Worm (Caenorhabditis elegans): ENCODE results near the gene fbxb-3.

The fbxb-3 gene

DNA sequence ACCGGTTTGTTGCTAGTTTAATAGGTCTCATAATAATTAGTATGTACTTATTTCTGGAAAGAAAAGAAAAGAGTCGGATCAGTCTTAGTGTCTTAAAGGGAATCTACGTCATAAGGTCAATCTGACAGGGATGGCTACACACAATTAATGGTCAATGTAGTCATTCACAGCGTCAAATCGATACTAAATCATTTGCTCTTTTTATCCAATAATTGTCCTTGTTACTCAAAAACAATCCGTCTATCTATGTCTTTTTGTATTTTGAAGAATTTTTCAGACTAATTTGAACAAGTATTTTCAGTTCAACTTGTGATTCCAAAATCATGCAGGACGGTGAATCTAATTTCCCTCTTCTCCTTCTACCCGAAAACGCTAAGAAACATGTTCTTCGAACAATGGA, at the start of gene fbxb-3:
Gene fbxb-3 (plus strand): TSS at position 301 of the 400 bp plus-strand sequence.
- no peak for TF ChIP-seq elt-1 (tag; optimal IDR thresholded peaks at IDR 0.05)
- TF ChIP-seq lin-15B (tag; optimal IDR thresholded peaks at IDR 0.05), result no peak
- TF ChIP-seq elt-3 (tag; optimal IDR thresholded peaks at IDR 0.05), result no peak
- TF ChIP-seq mdl-1 (tag; optimal IDR thresholded peaks at IDR 0.05), result no peak
- TF ChIP-seq egl-27 (tag; optimal IDR thresholded peaks at IDR 0.05), result no peak
- TF ChIP-seq nhr-11 (tag; optimal IDR thresholded peaks at IDR 0.05), result no peak
- TF ChIP-seq nhr-43 (tag; optimal IDR thresholded peaks at IDR 0.05; ENCODE audit: poor library complexity, severe bottlenecking), result no peak
- TF ChIP-seq sea-2 (GFP tag; optimal IDR thresholded peaks at IDR 0.05), result no peak
- TF ChIP-seq nhr-23 (tag; optimal IDR thresholded peaks at IDR 0.05), result no peak
- no peak for TF ChIP-seq unc-39 (tag; optimal IDR thresholded peaks at IDR 0.05)
- no peak for TF ChIP-seq elt-2 (tag; optimal IDR thresholded peaks at IDR 0.05)
- TF ChIP-seq nhr-77 (tag; optimal IDR thresholded peaks at IDR 0.05), result no peak
- no peak for TF ChIP-seq R02D3.7 (tag; optimal IDR thresholded peaks at IDR 0.05)
- TF ChIP-seq eor-1 (tag; optimal IDR thresholded peaks at IDR 0.05), result no peak
- TF ChIP-seq ama-1 (optimal IDR thresholded peaks at IDR 0.05), result no peak

DNA sequence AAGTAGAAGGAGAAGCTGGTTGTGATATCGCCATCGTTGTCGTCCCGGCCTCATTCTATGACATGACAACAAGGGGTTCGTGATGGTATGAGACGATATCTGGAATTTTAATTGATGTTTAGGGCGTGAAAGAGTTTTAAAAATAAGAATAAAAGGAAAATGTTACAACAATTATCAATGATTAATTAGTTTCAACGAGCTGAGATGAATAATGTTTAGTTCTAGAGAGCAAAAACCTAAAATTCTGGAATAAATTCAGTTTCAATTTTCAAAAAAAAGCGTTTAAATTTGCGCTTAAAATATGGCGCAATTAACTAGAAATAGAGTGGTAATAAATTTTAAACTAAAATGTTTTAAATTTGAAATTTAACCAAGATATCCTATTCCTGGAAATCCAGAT, 46.3 kb upstream of the fbxb-3 start, which contains the start of gene H01G02.3:
Gene H01G02.3 (minus strand): TSS at position 101 of the 400 bp plus-strand sequence.
- TF ChIP-seq lsy-12 (tag; optimal IDR thresholded peaks at IDR 0.05), result no peak
- no peak for TF ChIP-seq ztf-4 (tag; optimal IDR thresholded peaks at IDR 0.05)
- TF ChIP-seq daf-12 (tag; optimal IDR thresholded peaks at IDR 0.05), result no peak
- no peak for TF ChIP-seq fkh-2 (tag; optimal IDR thresholded peaks at IDR 0.05)
- TF ChIP-seq tbx-2 (tag; optimal IDR thresholded peaks at IDR 0.05), result no peak
- TF ChIP-seq pha-4 (tag; optimal IDR thresholded peaks at IDR 0.05), result no peak
- TF ChIP-seq nhr-12 (tag; optimal IDR thresholded peaks at IDR 0.05), result no peak

DNA sequence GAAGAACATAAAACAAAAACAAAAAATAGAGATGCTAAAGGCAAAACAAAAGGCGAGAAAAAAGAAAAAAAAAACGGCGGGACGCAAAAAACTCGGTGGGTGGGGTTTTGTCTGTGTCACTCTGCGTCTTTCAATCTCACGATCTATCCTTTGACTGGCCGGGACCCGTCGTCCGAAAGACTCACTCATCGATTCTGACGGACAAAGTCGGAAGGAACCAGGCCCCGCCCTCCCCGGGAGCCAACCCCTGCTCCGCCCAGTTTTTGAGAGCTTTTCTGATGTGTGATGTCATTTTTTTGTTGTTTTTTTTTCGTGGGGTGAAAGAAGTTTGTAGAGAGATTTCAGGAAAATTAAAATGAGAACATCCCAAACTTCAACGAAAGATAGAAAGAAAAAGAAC, 45.6 kb upstream of the fbxb-3 start:
- TF ChIP-seq ztf-4 (tag; optimal IDR thresholded peaks at IDR 0.05), result no peak
- peak; percentile 67 for TF ChIP-seq lin-39 (tag; optimal IDR thresholded peaks at IDR 0.05)
- TF ChIP-seq nfya-1 (tag; optimal IDR thresholded peaks at IDR 0.05; ENCODE audit: insufficient read depth), result peak; percentile 76
- TF ChIP-seq nhr-11 (tag; optimal IDR thresholded peaks at IDR 0.05), result no peak
- no peak for TF ChIP-seq pqm-1 (tag; optimal IDR thresholded peaks at IDR 0.05)
- peak; percentile 16 for TF ChIP-seq hmg-11 (tag; optimal IDR thresholded peaks at IDR 0.05)
- TF ChIP-seq fkh-10 (GFP tag; optimal IDR thresholded peaks at IDR 0.05), result peak; percentile 32
- no peak for TF ChIP-seq tbx-2 (tag; optimal IDR thresholded peaks at IDR 0.05)
- no peak for TF ChIP-seq egl-5 (tag; optimal IDR thresholded peaks at IDR 0.05)
- no peak for TF ChIP-seq ZK546.5 (tag; optimal IDR thresholded peaks at IDR 0.05)

DNA sequence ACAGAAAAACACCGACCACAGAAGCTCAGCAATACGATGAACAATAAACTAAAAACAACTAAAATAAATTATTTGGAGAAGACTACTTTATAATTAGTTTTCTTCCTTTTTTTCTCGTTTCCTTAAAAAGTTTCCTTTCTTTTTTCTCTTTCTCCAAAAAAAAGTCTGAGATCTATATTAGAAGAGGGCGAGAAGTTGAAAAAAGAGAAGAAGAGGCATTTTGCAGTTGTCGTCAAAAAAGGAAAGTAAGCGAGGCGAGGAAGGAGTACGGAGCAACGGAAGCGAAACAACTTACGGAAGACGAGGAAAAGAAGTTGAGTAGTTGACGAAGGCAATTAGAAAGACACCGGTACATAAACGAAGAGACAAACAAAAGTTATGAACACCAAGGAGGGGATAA, 42.8 kb upstream of the fbxb-3 start:
- TF ChIP-seq lin-39 (tag; optimal IDR thresholded peaks at IDR 0.05) (no peak), fos-1 (tag; optimal IDR thresholded peaks at IDR 0.05) (no peak), unc-39 (tag; optimal IDR thresholded peaks at IDR 0.05) (no peak), unc-62 (GFP tag; optimal IDR thresholded peaks at IDR 0.05) (no peak), pqm-1 (tag; optimal IDR thresholded peaks at IDR 0.05) (no peak)

DNA sequence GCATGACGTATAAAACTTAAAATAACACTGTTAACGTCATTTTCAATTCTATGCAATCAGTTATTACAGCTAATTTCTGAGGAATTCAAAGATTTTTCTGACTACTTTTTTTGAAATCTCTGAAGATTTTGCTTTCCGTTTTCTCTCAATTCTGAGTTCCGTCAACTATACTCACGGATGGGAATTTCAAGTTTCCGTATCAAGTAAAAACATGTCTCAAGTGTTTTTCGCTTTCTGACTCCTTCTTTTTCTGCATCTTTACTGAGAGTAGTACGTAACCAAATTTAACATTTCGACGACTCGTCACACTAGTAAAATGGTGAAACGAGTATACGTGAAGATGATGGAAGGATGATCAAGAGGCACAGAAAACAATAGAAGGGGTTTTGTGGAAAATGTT, 41.9 kb upstream of the fbxb-3 start:
- TF ChIP-seq aly-2 (tag; optimal IDR thresholded peaks at IDR 0.05) (no peak), nhr-237 (tag; optimal IDR thresholded peaks at IDR 0.05) (no peak), R02D3.7 (tag; optimal IDR thresholded peaks at IDR 0.05) (no peak), hmg-11 (tag; optimal IDR thresholded peaks at IDR 0.05) (no peak), nhr-23 (tag; optimal IDR thresholded peaks at IDR 0.05) (no peak), elt-1 (tag; optimal IDR thresholded peaks at IDR 0.05) (no peak), fkh-10 (GFP tag; optimal IDR thresholded peaks at IDR 0.05) (peak; percentile 75), nhr-77 (tag; optimal IDR thresholded peaks at IDR 0.05) (no peak)

DNA sequence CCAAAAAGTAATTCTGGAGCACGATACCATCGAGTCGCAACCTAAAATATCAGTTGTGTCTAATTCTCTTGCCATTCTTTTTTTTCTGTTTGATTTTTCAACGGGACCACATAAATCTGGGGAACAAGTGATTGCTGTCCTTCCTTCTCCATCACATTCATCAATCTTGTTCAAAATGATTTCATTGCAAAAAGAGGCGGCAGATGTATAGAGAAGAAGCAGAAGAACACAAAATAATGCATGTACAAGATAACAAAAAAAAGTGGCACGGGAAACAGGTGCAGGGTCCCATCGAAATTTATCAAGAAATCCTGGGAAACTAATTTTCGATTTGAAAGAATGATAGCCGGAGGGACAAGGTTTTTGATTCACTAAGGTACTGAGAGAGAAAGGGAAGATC, 39.5 kb upstream of the fbxb-3 start:
- TF ChIP-seq ceh-28 (tag; optimal IDR thresholded peaks at IDR 0.05) (no peak), unc-39 (tag; optimal IDR thresholded peaks at IDR 0.05) (no peak), pha-4 (tag; optimal IDR thresholded peaks at IDR 0.05) (no peak), egl-5 (tag; optimal IDR thresholded peaks at IDR 0.05) (peak; percentile 69)

All from whole organism, L3 larva.